Fruit fly (Drosophila melanogaster): Measurements from ENCODE around the gene Hex-A.

The Hex-A gene

DNA sequence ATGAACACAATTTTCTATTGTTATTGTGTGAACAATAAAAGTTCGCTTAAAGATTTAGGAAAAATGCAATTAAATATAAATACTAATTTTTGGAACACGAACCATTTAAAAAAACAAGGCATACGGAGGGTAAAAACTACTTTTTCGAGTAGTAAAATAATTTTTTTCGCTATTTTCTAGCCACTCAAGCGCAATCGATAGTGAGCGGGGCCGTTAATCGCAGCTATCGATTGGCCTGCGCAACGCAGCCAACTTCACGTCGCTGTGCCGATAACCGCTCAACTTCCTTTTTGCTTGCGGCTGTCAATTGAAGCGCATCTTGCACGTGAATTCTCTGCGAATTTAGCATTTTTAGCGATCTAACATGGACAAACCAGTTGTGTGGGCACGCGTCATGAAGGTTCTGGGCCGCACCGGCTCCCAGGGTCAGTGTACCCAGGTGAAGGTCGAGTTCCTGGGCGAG lies 31.1 kb upstream of the Hex-A start, which contains the start of gene RpS28b (continued):
- no peak for TF ChIP-seq hkb (optimal IDR thresholded peaks at IDR 0.05)
- TF ChIP-seq hkb (GFP tag; IDR thresholded peaks at IDR 0.05): peak; percentile 81
- peak; percentile 10 for TF ChIP-seq pros (GFP tag; optimal IDR thresholded peaks at IDR 0.05)
- TF ChIP-seq gfzf (GFP tag; optimal IDR thresholded peaks at IDR 0.05): no peak
- TF ChIP-seq lola (GFP tag; optimal IDR thresholded peaks at IDR 0.05): peak in 1 of 3 experiments; percentile 28
- peak; percentile 99 for TF ChIP-seq Ets65A (GFP tag)
- TF ChIP-seq CG34422 (GFP tag; IDR thresholded peaks at IDR 0.05): peak; percentile 92
- peak; percentile 63 for TF ChIP-seq CG4820 (GFP tag; optimal IDR thresholded peaks at IDR 0.05)
- no peak for TF ChIP-seq Hr39 (optimal IDR thresholded peaks at IDR 0.05)
- peak; percentile 82 for TF ChIP-seq disco-r (GFP tag; optimal IDR thresholded peaks at IDR 0.05)
- TF ChIP-seq Hmx (GFP tag; optimal IDR thresholded peaks at IDR 0.05): no peak
- TF ChIP-seq ab (GFP tag; optimal IDR thresholded peaks at IDR 0.05): peak; percentile 34
- TF ChIP-seq bigmax (GFP tag; optimal IDR thresholded peaks at IDR 0.05): peak; percentile 72
- peak; percentile 94 for TF ChIP-seq onecut (GFP tag; IDR thresholded peaks at IDR 0.05)
- peak; percentile 85 for TF ChIP-seq Dip3 (GFP tag; optimal IDR thresholded peaks at IDR 0.05)
- TF ChIP-seq CG12769 (tag; optimal IDR thresholded peaks at IDR 0.05): no peak
- TF ChIP-seq CG30403 (GFP tag; optimal IDR thresholded peaks at IDR 0.05): peak; percentile 37
- TF ChIP-seq mam (GFP tag; optimal IDR thresholded peaks at IDR 0.05): peak; percentile 79
- TF ChIP-seq sd (tag; optimal IDR thresholded peaks at IDR 0.05): peak; percentile 37
- peak; percentile 68 for TF ChIP-seq lilli (GFP tag; optimal IDR thresholded peaks at IDR 0.05)
- TF ChIP-seq peb (GFP tag; IDR thresholded peaks at IDR 0.05): peak; percentile 70
- peak in 1 of 2 experiments; percentile 85 for TF ChIP-seq Hr51 (GFP tag; optimal IDR thresholded peaks at IDR 0.05)
- peak; percentile 77 for TF ChIP-seq CG2116 (GFP tag; optimal IDR thresholded peaks at IDR 0.05)
- peak; percentile 86 for TF ChIP-seq Ptx1 (GFP tag; IDR thresholded peaks at IDR 0.05)
- peak; percentile 14; the same call in 1 of the 2 replicates for TF ChIP-seq sna (GFP tag; IDR thresholded peaks at IDR 0.05; ENCODE audit: partially characterized antibody)
- peak; percentile 83 for TF ChIP-seq lmd (GFP tag; IDR thresholded peaks at IDR 0.05)
- TF ChIP-seq Poxn (GFP tag; IDR thresholded peaks at IDR 0.05): peak; percentile 33; the same call in 1 of the 2 replicates
- peak; percentile 70 for TF ChIP-seq nerfin-1 (tag; optimal IDR thresholded peaks at IDR 0.05)
- TF ChIP-seq pum (GFP tag; optimal IDR thresholded peaks at IDR 0.05): peak; percentile 71
- TF ChIP-seq D19B (GFP tag; optimal IDR thresholded peaks at IDR 0.05): peak; percentile 78
- TF ChIP-seq Aef1 (GFP tag; IDR thresholded peaks at IDR 0.05): peak; percentile 89
- peak; percentile 73 for TF ChIP-seq CG18011 (GFP tag; optimal IDR thresholded peaks at IDR 0.05)
- TF ChIP-seq CG1529 (GFP tag; optimal IDR thresholded peaks at IDR 0.05): peak; percentile 79
- TF ChIP-seq Dbx (GFP tag; IDR thresholded peaks at IDR 0.05): peak; percentile 94
- peak; percentile 95 for TF ChIP-seq CG17912 (GFP tag; optimal IDR thresholded peaks at IDR 0.05)
- peak; percentile 86 for TF ChIP-seq CG7372 (GFP tag; IDR thresholded peaks at IDR 0.05)
- peak; percentile 96 for TF ChIP-seq mirr (GFP tag; optimal IDR thresholded peaks at IDR 0.05)
- TF ChIP-seq Optix (GFP tag; IDR thresholded peaks at IDR 0.05): peak; percentile 88
- TF ChIP-seq HLH54F (GFP tag; optimal IDR thresholded peaks at IDR 0.05): peak; percentile 81
- TF ChIP-seq run (tag; optimal IDR thresholded peaks at IDR 0.05): peak; percentile 60
- TF ChIP-seq CG13296 (GFP tag; optimal IDR thresholded peaks at IDR 0.05): peak; percentile 90
- TF ChIP-seq CTCF (GFP tag; optimal IDR thresholded peaks at IDR 0.05): peak; percentile 56
- peak; percentile 39 for TF ChIP-seq CG1602 (GFP tag; optimal IDR thresholded peaks at IDR 0.05)
- TF ChIP-seq Scr (GFP tag; IDR thresholded peaks at IDR 0.05; ENCODE audit: partially characterized antibody): peak; percentile 69
- peak; percentile 62 for TF ChIP-seq CG2678 (tag; optimal IDR thresholded peaks at IDR 0.05)
- peak; percentile 15 for TF ChIP-seq lbe (GFP tag; optimal IDR thresholded peaks at IDR 0.05)
- TF ChIP-seq HLH4C (GFP tag; IDR thresholded peaks at IDR 0.05; ENCODE audit: partially characterized antibody): peak; percentile 72
- TF ChIP-seq Xrp1 (GFP tag; IDR thresholded peaks at IDR 0.05): peak; percentile 33; the same call in 1 of the 2 replicates
- peak; percentile 64; the same call in 1 of the 3 replicates for TF ChIP-seq CG11695 (GFP tag; IDR thresholded peaks at IDR 0.05)
- no peak for TF ChIP-seq Lpt (GFP tag; optimal IDR thresholded peaks at IDR 0.05)
- TF ChIP-seq CG13894 (tag; optimal IDR thresholded peaks at IDR 0.05): peak; percentile 78
- peak; percentile 97 for TF ChIP-seq Dref (GFP tag; IDR thresholded peaks at IDR 0.05)

Measured in whole organism, embryonic.